Worm (Caenorhabditis elegans): Measurements from ENCODE around the gene F48G7.10.

DNA sequence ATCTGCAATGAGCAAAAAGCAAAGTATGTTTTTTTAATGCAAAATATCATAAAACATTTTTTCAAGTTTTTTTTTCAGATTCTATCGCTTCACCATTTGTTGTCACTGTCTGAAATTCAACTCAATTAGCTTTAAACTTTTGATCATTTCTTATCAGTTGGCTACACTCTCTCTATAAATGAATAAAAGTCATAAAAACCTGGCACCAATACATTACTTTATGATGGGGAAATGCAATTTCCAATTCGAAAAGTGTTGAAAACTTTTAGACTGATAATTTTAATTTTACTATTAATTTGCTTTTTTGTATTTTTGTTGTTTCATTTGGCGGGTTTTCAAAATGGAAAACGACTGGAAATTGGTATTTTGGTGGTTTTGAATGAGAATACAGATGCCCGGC lies 49.1 kb upstream of the F48G7.10 start, which contains the start of gene F31F4.1:
- TF ChIP-seq ceh-82 (tag; optimal IDR thresholded peaks at IDR 0.05) (no peak), skn-1 (tag; optimal IDR thresholded peaks at IDR 0.05) (no peak), ztf-4 (tag; optimal IDR thresholded peaks at IDR 0.05) (no peak), ceh-16 (tag; optimal IDR thresholded peaks at IDR 0.05) (no peak), aly-2 (tag; optimal IDR thresholded peaks at IDR 0.05) (no peak), fos-1 (tag; optimal IDR thresholded peaks at IDR 0.05) (peak; percentile 29), elt-3 (tag; optimal IDR thresholded peaks at IDR 0.05) (no peak), unc-39 (tag; optimal IDR thresholded peaks at IDR 0.05) (no peak), nhr-237 (tag; optimal IDR thresholded peaks at IDR 0.05) (no peak), unc-62 (GFP tag; optimal IDR thresholded peaks at IDR 0.05) (no peak), egl-27 (tag; optimal IDR thresholded peaks at IDR 0.05) (no peak)

Measured in whole organism, L2 larva.